Fruit fly (Drosophila melanogaster): Measurements from ENCODE around the gene CG6729.

Gene CG6729

DNA sequence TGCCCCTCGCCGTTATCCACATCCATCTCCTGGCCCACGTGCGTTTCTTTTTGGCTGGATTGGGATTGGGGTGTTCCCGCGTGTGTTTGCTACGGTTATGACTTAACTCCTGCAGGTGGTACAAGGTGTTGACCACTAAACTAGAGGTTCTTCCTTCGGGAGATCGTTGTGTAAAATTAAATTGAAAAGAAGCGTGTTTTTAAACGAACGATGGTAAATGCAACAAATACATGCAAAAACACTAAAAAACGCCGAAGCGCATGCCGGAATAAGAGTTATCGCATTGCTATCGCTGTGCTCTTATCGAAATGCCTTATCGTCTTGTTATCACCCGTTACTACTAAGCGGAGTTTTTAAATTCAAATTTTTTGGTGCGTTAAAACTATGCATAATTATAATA lies 26.0 kb upstream of the CG6729 start, which contains the start of gene CG6724:
Gene CG6724, minus strand, starts transcription at position 245 of the 400 bp plus-strand sequence.
- no peak for TF ChIP-seq Pif1A (GFP tag; optimal IDR thresholded peaks at IDR 0.05)
- no peak for TF ChIP-seq CG17806 (tag; optimal IDR thresholded peaks at IDR 0.05)
- no peak for TF ChIP-seq Ets98B (GFP tag; IDR thresholded peaks at IDR 0.05)
- no peak for TF ChIP-seq CG34367 (tag; optimal IDR thresholded peaks at IDR 0.05)
- no peak for TF ChIP-seq CG10348 (GFP tag; IDR thresholded peaks at IDR 0.05)
- TF ChIP-seq CG8301 (tag; optimal IDR thresholded peaks at IDR 0.05), result no peak
- TF ChIP-seq CG9948 (tag; optimal IDR thresholded peaks at IDR 0.05), result no peak
- TF ChIP-seq CG32121 (GFP tag; IDR thresholded peaks at IDR 0.05), result no peak
- TF ChIP-seq gl (tag; optimal IDR thresholded peaks at IDR 0.05), result no peak
- no peak for TF ChIP-seq CG4496 (GFP tag; IDR thresholded peaks at IDR 0.05)
- no peak for TF ChIP-seq rn (GFP tag; IDR thresholded peaks at IDR 0.05)
- no peak for TF ChIP-seq D1 (tag; optimal IDR thresholded peaks at IDR 0.05)
- no peak for TF ChIP-seq CG12605 (GFP tag; IDR thresholded peaks at IDR 0.05)
- TF ChIP-seq CG8159 (tag; optimal IDR thresholded peaks at IDR 0.05), result no peak
- TF ChIP-seq CG14655 (GFP tag; optimal IDR thresholded peaks at IDR 0.05), result no peak
- no peak for TF ChIP-seq EcR (GFP tag; optimal IDR thresholded peaks at IDR 0.05)
- TF ChIP-seq fd96Ca (GFP tag; IDR thresholded peaks at IDR 0.05), result no peak
- no peak for TF ChIP-seq Pif1B (GFP tag; optimal IDR thresholded peaks at IDR 0.05)
- TF ChIP-seq Snoo (tag; optimal IDR thresholded peaks at IDR 0.05), result no peak

DNA sequence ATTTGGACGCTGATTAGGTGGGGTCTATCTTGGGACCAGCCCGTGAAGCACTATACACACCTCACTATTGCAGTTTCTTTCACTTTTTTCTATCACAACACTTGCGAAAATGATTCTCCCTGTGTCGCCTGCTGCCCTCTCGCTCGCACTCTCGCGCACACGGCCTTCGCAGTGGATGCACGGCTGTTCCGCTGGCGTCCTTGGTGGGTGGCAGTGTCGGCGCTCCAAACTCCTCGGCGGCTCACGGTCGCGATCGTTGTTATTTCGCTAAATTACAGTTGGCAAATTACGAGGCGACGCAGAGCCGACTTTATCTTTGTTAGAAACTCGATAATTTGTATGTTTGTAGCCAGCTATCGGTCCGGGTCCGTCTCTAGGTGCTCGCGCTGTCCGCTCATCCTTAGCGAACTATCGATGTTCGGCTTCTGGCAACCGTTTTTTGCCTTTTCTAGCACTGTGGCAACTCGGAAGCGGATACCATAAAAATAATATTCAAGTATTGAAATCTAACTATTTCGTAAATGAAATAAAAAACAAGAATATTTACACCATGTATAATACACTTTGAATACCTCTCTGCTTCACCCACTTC lies 24.0 kb upstream of the CG6729 start, which contains the start of gene Ubc2:
Gene Ubc2, minus strand, starts transcription at position 410 of the 592 bp plus-strand sequence.
- TF ChIP-seq CG4496 (GFP tag; IDR thresholded peaks at IDR 0.05), result peak; percentile 49; the same call in 2 of the 3 replicates
- no peak for TF ChIP-seq CG12605 (GFP tag; IDR thresholded peaks at IDR 0.05)
- no peak for TF ChIP-seq CG15710 (tag; optimal IDR thresholded peaks at IDR 0.05)

DNA sequence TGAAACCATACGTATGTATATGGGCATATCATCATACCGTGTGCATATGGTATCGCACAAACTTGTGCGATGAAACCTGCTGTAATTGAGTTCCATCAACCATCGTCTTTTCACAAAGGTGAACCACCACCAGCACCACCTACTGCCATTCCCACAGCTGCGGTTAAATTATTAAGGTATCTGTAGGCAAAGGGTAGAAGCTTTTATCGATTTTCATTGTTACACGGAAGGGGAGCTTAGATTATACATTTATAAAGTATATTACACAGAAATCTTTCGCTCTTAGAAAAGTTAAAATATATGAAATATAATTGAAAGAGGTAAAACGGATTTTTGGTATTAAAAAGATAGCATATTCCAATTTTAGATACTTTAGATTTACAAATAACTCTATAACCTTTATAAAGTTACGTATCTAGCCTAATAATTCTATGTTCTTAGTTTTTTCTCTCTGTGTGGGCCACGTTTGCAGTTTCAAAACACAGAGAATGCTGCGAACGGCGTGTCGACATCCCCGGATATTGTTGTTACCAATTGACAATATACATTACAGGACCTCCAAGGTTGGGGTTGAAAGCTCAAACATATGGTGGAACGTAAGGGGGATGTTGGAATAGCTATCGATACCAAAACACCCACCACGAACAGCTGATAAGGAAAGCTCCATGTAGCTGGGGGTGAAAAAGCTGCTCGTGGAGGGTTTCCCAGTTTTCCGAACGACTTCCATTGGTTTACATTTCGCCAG lies 16.9 kb upstream of the CG6729 start, which contains the start of gene CG6495:
Gene CG6495, plus strand, starts transcription at position 695 of the 745 bp plus-strand sequence.
- no peak for TF ChIP-seq CG32121 (GFP tag; IDR thresholded peaks at IDR 0.05)
- TF ChIP-seq CG4496 (GFP tag; IDR thresholded peaks at IDR 0.05), result no peak
- TF ChIP-seq CG15710 (tag; optimal IDR thresholded peaks at IDR 0.05), result peak; percentile 30
- peak; percentile 13 for TF ChIP-seq Pif1B (GFP tag; optimal IDR thresholded peaks at IDR 0.05)
- TF ChIP-seq CG14655 (GFP tag; optimal IDR thresholded peaks at IDR 0.05), result no peak
- peak; percentile 61 for TF ChIP-seq CG8159 (tag; optimal IDR thresholded peaks at IDR 0.05)
- no peak for TF ChIP-seq CG10348 (GFP tag; IDR thresholded peaks at IDR 0.05)
- no peak for TF ChIP-seq Snoo (tag; optimal IDR thresholded peaks at IDR 0.05)
- TF ChIP-seq Ets98B (GFP tag; IDR thresholded peaks at IDR 0.05), result 0 out of 2 replicates have a peak, but pooled peaks have one; percentile 13
- peak; percentile 35 for TF ChIP-seq CG17806 (tag; optimal IDR thresholded peaks at IDR 0.05)
- no peak for TF ChIP-seq Pif1A (GFP tag; optimal IDR thresholded peaks at IDR 0.05)
- no peak for TF ChIP-seq fd96Ca (GFP tag; IDR thresholded peaks at IDR 0.05)
- TF ChIP-seq CG12605 (GFP tag; IDR thresholded peaks at IDR 0.05), result no peak
- no peak for TF ChIP-seq CG13204 (GFP tag; optimal IDR thresholded peaks at IDR 0.05)
- no peak for TF ChIP-seq CG34367 (tag; optimal IDR thresholded peaks at IDR 0.05)
- TF ChIP-seq CG9948 (tag; optimal IDR thresholded peaks at IDR 0.05), result peak; percentile 34
- TF ChIP-seq rn (GFP tag; IDR thresholded peaks at IDR 0.05), result no peak
- TF ChIP-seq D1 (tag; optimal IDR thresholded peaks at IDR 0.05), result no peak
- no peak for TF ChIP-seq EcR (GFP tag; optimal IDR thresholded peaks at IDR 0.05)
- no peak for TF ChIP-seq gl (tag; optimal IDR thresholded peaks at IDR 0.05)
- peak; percentile 12 for TF ChIP-seq CG8301 (tag; optimal IDR thresholded peaks at IDR 0.05)

DNA sequence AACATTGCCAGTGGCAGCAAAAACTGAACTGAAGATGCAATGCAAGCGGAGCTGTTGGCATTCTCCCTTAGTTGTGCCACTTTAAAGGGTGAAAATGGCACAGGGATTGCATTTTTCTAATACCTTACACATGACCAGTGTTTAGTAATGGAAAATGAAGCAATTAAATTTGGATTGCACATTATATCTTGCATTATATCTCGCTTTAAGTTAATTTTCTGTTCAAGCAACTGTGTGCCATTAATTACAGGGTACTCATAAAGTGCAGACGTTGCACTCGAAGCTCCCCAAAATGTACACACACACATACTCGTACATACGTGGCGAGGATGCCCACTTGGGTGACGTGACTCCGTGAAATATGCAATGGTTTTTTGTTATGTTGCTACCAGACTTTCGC lies 15.9 kb upstream of the CG6729 start:
- TF ChIP-seq CG32121 (GFP tag; IDR thresholded peaks at IDR 0.05) (no peak), CG9948 (tag; optimal IDR thresholded peaks at IDR 0.05) (peak; percentile 42), CG17806 (tag; optimal IDR thresholded peaks at IDR 0.05) (peak; percentile 58), CG8301 (tag; optimal IDR thresholded peaks at IDR 0.05) (peak; percentile 37), fd96Ca (GFP tag; IDR thresholded peaks at IDR 0.05) (peak; percentile 63; the same call in 2 of the 3 replicates), CG10348 (GFP tag; IDR thresholded peaks at IDR 0.05) (no peak), Pif1B (GFP tag; optimal IDR thresholded peaks at IDR 0.05) (peak; percentile 61), Ets98B (GFP tag; IDR thresholded peaks at IDR 0.05) (peak; percentile 14; the same call in 1 of the 2 replicates), Pif1A (GFP tag; optimal IDR thresholded peaks at IDR 0.05) (peak; percentile 27), CG34367 (tag; optimal IDR thresholded peaks at IDR 0.05) (peak; percentile 58), rn (GFP tag; IDR thresholded peaks at IDR 0.05) (no peak), CG8159 (tag; optimal IDR thresholded peaks at IDR 0.05) (peak; percentile 67), CG15710 (tag; optimal IDR thresholded peaks at IDR 0.05) (peak; percentile 31), CG13204 (GFP tag; optimal IDR thresholded peaks at IDR 0.05) (no peak)

DNA sequence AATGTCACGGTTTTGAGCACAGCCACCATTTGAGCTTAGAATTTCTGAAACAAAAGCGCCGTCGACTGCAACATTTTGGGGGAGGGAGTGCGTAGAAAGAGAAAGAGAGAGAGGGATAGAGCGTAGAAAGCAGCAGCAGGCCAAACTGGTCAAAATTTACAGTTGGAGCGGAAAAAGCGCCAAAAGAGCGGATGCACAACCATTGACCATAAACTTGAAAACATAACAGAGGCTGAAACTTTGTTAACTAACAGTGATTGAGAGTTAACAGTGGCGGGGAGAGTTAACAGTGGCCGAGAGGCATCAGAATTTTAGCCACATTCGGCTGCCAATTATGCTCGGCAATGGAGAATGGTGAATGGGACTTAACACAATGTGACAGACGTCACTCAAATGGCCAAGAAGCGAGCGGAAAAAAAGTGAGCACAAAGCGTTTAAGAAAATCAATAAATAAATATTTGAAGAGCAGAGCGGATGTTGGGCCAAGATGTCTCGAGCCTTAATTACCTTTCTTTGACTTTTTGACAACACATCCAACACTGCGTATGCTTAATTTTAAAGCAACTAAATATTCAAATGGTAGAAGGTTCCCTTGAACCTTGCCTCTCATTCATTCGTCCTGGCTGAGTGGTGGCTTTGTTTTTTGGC lies 13.4 kb upstream of the CG6729 start:
- TF ChIP-seq CG4496 (GFP tag; IDR thresholded peaks at IDR 0.05) (0 out of 3 replicates have a peak, but pooled peaks have one; percentile 31), CG8159 (tag; optimal IDR thresholded peaks at IDR 0.05) (no peak)
